Fruit fly (Drosophila melanogaster): Measurements from ENCODE around the gene CG5828.
A peak's percentile ranks its signal among the peaks of the same experiment; 100 is the strongest.

The CG5828 gene

dm6 chr2L:5062799-5063404, 30.9 kb upstream of the CG5828 start:
- TF ChIP-seq CTCF (optimal IDR thresholded peaks at IDR 0.05) = no peak
- TF ChIP-seq CG8478 (optimal IDR thresholded peaks at IDR 0.05) = no peak

DNA sequence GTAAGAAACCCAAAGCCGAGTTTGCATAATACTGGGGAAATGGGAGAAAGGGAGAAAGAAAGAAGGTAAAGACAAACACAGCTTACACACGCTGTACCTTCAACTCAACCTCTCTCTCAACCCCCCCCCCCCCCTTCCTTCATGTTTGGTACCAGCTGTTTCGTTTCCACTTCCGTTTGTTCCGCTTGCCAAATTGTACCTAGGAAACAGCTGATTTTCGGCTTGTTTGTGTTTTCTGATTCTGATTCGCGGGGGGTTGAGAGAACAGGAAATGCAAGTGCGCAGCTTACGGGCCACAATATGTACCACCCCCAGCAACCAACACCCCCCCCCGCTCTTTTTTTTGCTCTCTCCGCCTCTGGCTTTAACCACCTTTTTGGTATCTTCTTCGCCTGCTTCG, 29.8 kb upstream of the CG5828 start:
- TF ChIP-seq CG8478 (optimal IDR thresholded peaks at IDR 0.05) = no peak
- no peak for TF ChIP-seq CTCF (optimal IDR thresholded peaks at IDR 0.05)

- TF ChIP-seq CTCF (optimal IDR thresholded peaks at IDR 0.05) (peak; percentile 5 to 54), CG8478 (optimal IDR thresholded peaks at IDR 0.05) (no peak)
Measured at dm6 chr2L:5070797-5071579, 22.8 kb upstream of the CG5828 start, which contains the start of gene RpL37A. TSS of gene RpL37A (plus strand) at chr2L:5070957.

DNA sequence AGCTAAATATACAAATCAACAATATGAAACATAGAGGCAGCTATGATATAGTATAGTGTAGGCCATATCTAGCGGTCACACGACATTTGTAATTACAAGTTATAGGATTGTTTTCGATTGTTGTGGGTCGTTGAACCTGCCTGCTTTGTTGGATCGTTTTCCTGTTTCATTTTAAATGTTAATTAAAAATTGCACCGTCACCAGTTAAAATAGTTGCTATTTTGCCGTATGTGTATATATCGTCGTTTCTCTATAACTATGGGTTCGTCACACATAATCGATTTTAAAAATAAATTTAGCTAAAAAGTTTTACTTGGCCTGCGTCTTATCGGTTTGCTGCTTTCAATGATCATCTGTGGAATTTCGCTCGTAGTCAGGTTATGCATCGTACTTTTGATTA, 21.4 kb upstream of the CG5828 start:
- TF ChIP-seq CTCF (optimal IDR thresholded peaks at IDR 0.05) (no peak), CG8478 (optimal IDR thresholded peaks at IDR 0.05) (no peak)

- TF ChIP-seq CTCF (optimal IDR thresholded peaks at IDR 0.05) (no peak), CG8478 (optimal IDR thresholded peaks at IDR 0.05) (no peak)
Measured at dm6 chr2L:5079200-5079599, 14.6 kb upstream of the CG5828 start.

DNA sequence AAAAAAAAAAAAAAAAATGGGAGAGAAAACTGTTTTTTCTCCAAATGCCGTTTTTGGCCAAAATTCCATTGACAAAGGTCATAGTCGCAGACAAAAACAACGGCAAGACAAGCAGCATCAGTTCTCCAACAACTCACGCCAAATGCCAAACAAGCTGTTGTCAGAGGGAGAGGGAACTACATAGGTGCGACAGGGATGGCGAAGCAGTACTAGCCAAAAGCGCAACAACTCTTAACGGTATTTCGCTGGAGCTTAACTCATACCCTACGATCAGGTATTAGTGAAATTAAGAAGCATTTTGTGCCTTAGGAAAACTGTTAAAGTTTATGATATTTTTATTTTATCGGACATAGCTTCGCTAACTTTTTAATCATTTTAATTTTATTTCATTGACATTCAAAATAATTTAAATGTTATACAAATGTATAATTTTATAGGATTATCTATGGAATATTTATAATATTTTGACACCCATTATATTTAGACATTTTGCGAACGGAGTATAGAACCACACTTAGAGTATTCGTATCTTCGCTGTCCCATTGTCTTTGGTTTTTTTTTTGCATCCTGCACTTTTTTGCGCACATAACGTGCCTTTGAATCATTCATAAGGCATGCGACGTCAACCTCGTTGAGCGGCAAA, 13.4 kb upstream of the CG5828 start:
- TF ChIP-seq CTCF (optimal IDR thresholded peaks at IDR 0.05) (no peak), CG8478 (optimal IDR thresholded peaks at IDR 0.05) (no peak)

DNA sequence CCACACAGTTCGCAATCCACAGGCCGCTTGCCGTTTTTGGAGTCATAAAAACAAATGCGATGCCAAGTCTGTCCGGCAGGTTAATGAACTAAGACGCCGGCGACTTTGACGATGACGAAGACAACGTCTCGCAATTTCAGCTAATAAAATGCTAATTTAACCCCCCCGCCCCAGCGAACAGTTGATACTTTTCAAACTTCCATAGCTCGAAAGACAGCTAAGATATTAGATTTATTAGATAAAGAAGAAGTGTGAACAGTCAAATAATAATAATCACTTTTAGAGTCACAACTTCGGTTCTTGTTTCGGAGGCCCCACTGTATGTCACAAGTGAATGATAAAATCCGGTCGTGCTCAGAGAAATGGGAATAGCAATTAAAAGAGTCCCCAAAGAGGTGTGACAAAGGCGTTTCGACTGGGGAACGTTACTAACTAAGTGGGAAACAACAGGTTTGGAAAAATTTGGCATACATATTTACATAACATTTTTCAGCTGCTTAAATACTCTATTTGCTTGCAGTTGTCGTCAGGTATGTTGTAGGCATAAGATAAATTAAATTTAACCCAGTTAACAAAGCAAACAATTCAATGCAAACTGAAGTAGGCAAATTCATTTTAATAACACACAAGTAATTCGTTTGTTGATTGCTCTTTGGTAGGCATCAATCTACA, 9.1 kb upstream of the CG5828 start:
- no peak for TF ChIP-seq CTCF (optimal IDR thresholded peaks at IDR 0.05)
- TF ChIP-seq CG8478 (optimal IDR thresholded peaks at IDR 0.05) = no peak

dm6 chr2L:5085561-5085960, 8.2 kb upstream of the CG5828 start:
- TF ChIP-seq CTCF (optimal IDR thresholded peaks at IDR 0.05) (no peak), CG8478 (optimal IDR thresholded peaks at IDR 0.05) (no peak)

- TF ChIP-seq CG8478 (optimal IDR thresholded peaks at IDR 0.05) (no peak), CTCF (optimal IDR thresholded peaks at IDR 0.05) (no peak)
Measured at dm6 chr2L:5086905-5087522, 6.8 kb upstream of the CG5828 start.

dm6 chr2L:5088649-5089270, 5.0 kb upstream of the CG5828 start:
- TF ChIP-seq CG8478 (optimal IDR thresholded peaks at IDR 0.05) (no peak), CTCF (optimal IDR thresholded peaks at IDR 0.05) (no peak)

dm6 chr2L:5089642-5090041, 4.1 kb upstream of the CG5828 start:
- TF ChIP-seq CG8478 (optimal IDR thresholded peaks at IDR 0.05) (no peak), CTCF (optimal IDR thresholded peaks at IDR 0.05) (no peak)

DNA sequence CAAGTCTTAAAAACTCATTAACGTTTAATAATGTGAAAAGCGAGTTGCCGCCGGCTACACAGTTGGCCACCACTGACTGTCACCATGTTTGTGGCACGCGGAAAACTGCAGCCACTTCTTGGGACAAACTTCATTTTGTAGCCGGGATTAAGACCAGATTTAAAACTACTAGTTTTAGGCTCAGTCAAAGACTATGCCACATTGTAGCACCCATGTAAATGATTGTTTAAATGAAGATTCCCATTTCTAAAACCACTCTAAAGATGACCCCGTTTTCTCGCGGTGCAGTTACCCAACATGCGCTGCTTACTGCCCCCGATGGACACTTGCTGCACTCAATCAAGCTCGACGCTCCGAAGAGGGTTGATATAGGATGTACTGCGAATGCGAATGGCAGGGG, 3.4 kb upstream of the CG5828 start:
- TF ChIP-seq CTCF (optimal IDR thresholded peaks at IDR 0.05) (no peak), CG8478 (optimal IDR thresholded peaks at IDR 0.05) (no peak)

DNA sequence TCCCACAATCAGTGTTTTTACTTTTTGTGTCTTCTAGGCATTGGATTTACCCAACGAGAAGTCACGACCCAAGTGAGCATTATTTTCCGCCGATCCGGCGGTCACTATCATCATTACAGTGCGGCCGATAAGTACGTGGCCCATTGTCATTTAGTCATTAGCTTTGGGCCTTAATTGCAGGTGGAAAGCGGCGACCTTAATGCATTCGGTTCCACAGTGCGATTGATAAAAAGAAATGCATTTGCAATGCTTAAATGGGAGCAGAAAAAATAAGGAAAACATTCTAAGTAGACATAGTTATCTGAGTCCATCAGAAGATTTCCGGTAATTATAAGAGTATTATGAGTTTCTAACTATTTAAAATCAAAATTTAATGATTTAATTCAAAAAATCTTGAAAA, 1.6 kb upstream of the CG5828 start:
- TF ChIP-seq CG8478 (optimal IDR thresholded peaks at IDR 0.05) (no peak), CTCF (optimal IDR thresholded peaks at IDR 0.05) (no peak)

DNA sequence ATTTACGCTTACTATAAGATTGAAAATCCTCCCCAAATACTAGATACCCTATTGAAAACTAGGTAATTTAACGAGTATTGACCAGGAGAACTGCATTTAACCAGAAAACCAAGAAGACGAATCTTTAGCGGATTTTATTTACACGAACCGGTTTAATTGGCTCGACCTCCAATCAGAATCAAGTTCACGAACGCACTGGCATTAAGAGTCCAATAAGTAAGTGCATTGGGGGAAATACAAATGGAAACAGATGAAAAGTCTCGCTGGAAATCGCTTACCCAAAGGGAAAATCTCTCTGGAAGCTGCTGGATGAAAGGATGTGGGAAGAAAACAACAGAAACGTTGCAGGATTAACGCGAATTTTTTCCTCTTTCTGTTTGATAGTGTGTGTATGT, 1.2 kb upstream of the CG5828 start:
- no peak for TF ChIP-seq CG8478 (optimal IDR thresholded peaks at IDR 0.05)
- no peak for TF ChIP-seq CTCF (optimal IDR thresholded peaks at IDR 0.05)
